Fruit fly (Drosophila melanogaster) S2 (cell line): ENCODE measurements around the gene Art9.

Source experiments
- CG8478 ChIP-seq: fragments of >200 bp; optimal IDR thresholded peaks from 2 replicates; lab custom pipeline; 2018
- CTCF ChIP-seq, 2 experiments: fragments of >200 bp; optimal IDR thresholded peaks; 2 replicates each; lab custom pipeline; 2018

DNA sequence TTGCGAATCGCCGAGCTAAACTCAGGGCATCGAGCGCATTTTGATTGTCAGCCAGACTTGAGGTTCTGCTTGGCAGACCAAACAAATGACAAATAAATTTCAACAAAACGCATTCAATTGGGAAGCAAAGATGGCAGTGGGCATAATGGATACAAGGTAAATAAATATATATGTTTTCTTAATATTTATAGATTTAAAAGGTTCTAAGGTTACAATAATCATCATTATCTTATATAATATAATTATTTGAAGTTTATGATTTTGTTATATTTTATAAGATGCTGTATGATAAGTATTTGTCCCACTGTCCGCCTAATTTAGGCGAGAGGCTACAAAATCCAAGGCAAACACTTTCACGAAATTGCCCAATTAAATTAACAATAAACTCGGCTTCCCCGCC is 25.2 kb downstream of the Art9 start:
- TF ChIP-seq CG8478 (lab: Kevin White, UChicago) (no peak), CTCF (optimal IDR thresholded peaks at IDR 0.05; lab: Kevin White, UChicago) (no peak)
